Worm (Caenorhabditis elegans) whole organism, L2 larva: ENCODE measurements around the gene C27D6.1.

ENCODE experiments used
- C34F6.9 ChIP-seq: fragments of 150-350 bp; optimal IDR thresholded peaks from 2 replicates; lab custom pipeline; 2014; ENCODE audit warnings: missing biosample characterization, missing genetic modification characterization
- F13H6.1 ChIP-seq: sonication (generic microtip); optimal IDR thresholded peaks from 2 replicates; lab custom pipeline; 2016; ENCODE audit warnings: missing genetic modification characterization, missing compliant biosample characterization
- R02D3.7 ChIP-seq: fragments of 150-350 bp; optimal IDR thresholded peaks from 2 replicates; lab custom pipeline; 2014; ENCODE audit warnings: missing biosample characterization, missing genetic modification characterization
- Y55F3AM.14 ChIP-seq: fragments of 200-800 bp; sonication (Bioruptor generic); optimal IDR thresholded peaks from 2 replicates; lab custom pipeline; 2018; ENCODE audit warnings: mild to moderate bottlenecking, missing genetic modification characterization, missing compliant biosample characterization
- ZK546.5 ChIP-seq: sonication (generic microtip); optimal IDR thresholded peaks from 2 replicates; lab custom pipeline; 2017; ENCODE audit warnings: missing biosample characterization, missing genetic modification characterization
- alr-1 ChIP-seq: fragments of 150-350 bp; optimal IDR thresholded peaks from 2 replicates; lab custom pipeline; 2014; ENCODE audit warnings: missing biosample characterization, missing genetic modification characterization
- aly-2 ChIP-seq: fragments of 150-350 bp; optimal IDR thresholded peaks from 2 replicates; lab custom pipeline; 2014; ENCODE audit warnings: missing biosample characterization, missing genetic modification characterization
- ama-1 ChIP-seq: fragments of 150-350 bp; optimal IDR thresholded peaks from 2 replicates; lab custom pipeline; 2018; ENCODE audit warnings: inconsistent platforms
- blmp-1 ChIP-seq: sonication (generic microtip); optimal IDR thresholded peaks from 2 replicates; lab custom pipeline; 2017; ENCODE audit warnings: missing genetic modification characterization, mild to moderate bottlenecking, missing compliant biosample characterization, antibody characterized with exemption, moderate library complexity; ENCODE audit not compliant: insufficient read depth
- ceh-16 ChIP-seq: fragments of 150-350 bp; optimal IDR thresholded peaks from 2 replicates; lab custom pipeline; 2014; ENCODE audit warnings: missing biosample characterization, missing genetic modification characterization
- ceh-82 ChIP-seq: fragments of 150-350 bp; optimal IDR thresholded peaks from 2 replicates; lab custom pipeline; 2014; ENCODE audit warnings: missing biosample characterization, missing genetic modification characterization
- dmd-4 ChIP-seq: sonication (generic microtip); optimal IDR thresholded peaks from 2 replicates; lab custom pipeline; 2017; ENCODE audit warnings: missing biosample characterization, missing genetic modification characterization
- egl-27 ChIP-seq: sonication (generic microtip); optimal IDR thresholded peaks from 3 replicates; lab custom pipeline; 2017; ENCODE audit warnings: missing biosample characterization, missing genetic modification reagents, missing genetic modification characterization
- fos-1 ChIP-seq: fragments of 150-350 bp; optimal IDR thresholded peaks from 2 replicates; lab custom pipeline; 2014; ENCODE audit warnings: missing biosample characterization, missing genetic modification characterization
- gmeb-1 ChIP-seq: fragments of 150-350 bp; optimal IDR thresholded peaks from 2 replicates; lab custom pipeline; 2014; ENCODE audit warnings: missing biosample characterization, missing genetic modification characterization
- lin-11 ChIP-seq: fragments of 150-350 bp; sonication (generic microtip); optimal IDR thresholded peaks from 2 replicates; lab custom pipeline; 2014; ENCODE audit warnings: missing biosample characterization, missing genetic modification characterization, inconsistent platforms, mixed read lengths
- lin-13 ChIP-seq: fragments of 150-350 bp; optimal IDR thresholded peaks from 2 replicates; lab custom pipeline; 2014; ENCODE audit warnings: missing biosample characterization, missing genetic modification reagents, missing genetic modification characterization
- lsy-2 ChIP-seq, 2 experiments: fragments of 150-350 bp in 1 of 2; sonication (generic microtip) in 1 of 2; optimal IDR thresholded peaks; 2 replicates each; lab custom pipeline; 2014 to 2017; ENCODE audit warnings: missing biosample characterization in 2 of 2, missing genetic modification characterization in 2 of 2
- mab-5 ChIP-seq: fragments of 150-350 bp; optimal IDR thresholded peaks from 2 replicates; lab custom pipeline; 2014; ENCODE audit warnings: missing biosample characterization, missing genetic modification characterization
- mdl-1 ChIP-seq, 2 experiments: fragments of 150-350 bp in 1 of 2; sonication (generic microtip) in 1 of 2; optimal IDR thresholded peaks; 2 replicates each; lab custom pipeline; 2017; ENCODE audit warnings: missing biosample characterization in 2 of 2, missing genetic modification characterization in 2 of 2
- nhr-11 ChIP-seq: fragments of 150-350 bp; optimal IDR thresholded peaks from 2 replicates; lab custom pipeline; 2014; ENCODE audit warnings: missing biosample characterization, missing genetic modification characterization
- nhr-12 ChIP-seq: fragments of 150-350 bp; optimal IDR thresholded peaks from 2 replicates; lab custom pipeline; 2014; ENCODE audit warnings: missing biosample characterization, missing genetic modification characterization
- nhr-21 ChIP-seq: fragments of 150-350 bp; optimal IDR thresholded peaks from 2 replicates; lab custom pipeline; 2014; ENCODE audit warnings: missing biosample characterization, missing genetic modification characterization
- nhr-23 ChIP-seq: fragments of 150-350 bp; optimal IDR thresholded peaks from 2 replicates; lab custom pipeline; 2014; ENCODE audit warnings: missing biosample characterization, missing genetic modification reagents, missing genetic modification characterization
- nhr-25 ChIP-seq: fragments of 150-350 bp; sonication (generic microtip); optimal IDR thresholded peaks from 3 replicates; lab custom pipeline; 2014; ENCODE audit warnings: missing biosample characterization, missing genetic modification characterization
- nhr-6 ChIP-seq: fragments of 150-350 bp; optimal IDR thresholded peaks from 2 replicates; lab custom pipeline; 2014; ENCODE audit warnings: missing biosample characterization, missing genetic modification characterization
- peb-1 ChIP-seq: fragments of 150-350 bp; optimal IDR thresholded peaks from 2 replicates; lab custom pipeline; 2014; ENCODE audit warnings: missing biosample characterization, missing genetic modification characterization
- sem-4 ChIP-seq: fragments of 150-350 bp; optimal IDR thresholded peaks from 2 replicates; lab custom pipeline; 2014; ENCODE audit warnings: missing biosample characterization, missing genetic modification reagents, missing genetic modification characterization
- skn-1 ChIP-seq: sonication (generic microtip); optimal IDR thresholded peaks from 2 replicates; lab custom pipeline; 2017; ENCODE audit warnings: missing biosample characterization, missing genetic modification characterization
- sma-9 ChIP-seq, 2 experiments: fragments of 150-350 bp in 1 of 2; sonication (generic microtip) in 1 of 2; optimal IDR thresholded peaks; 2 replicates each; lab custom pipeline; 2014 to 2016; ENCODE audit warnings: missing genetic modification characterization in 2 of 2, mild to moderate bottlenecking in 1 of 2, missing biosample characterization in 1 of 2, missing compliant biosample characterization in 1 of 2, missing genetic modification reagents in 1 of 2, moderate library complexity in 1 of 2
- snpc-4 ChIP-seq: fragments of 150-350 bp; optimal IDR thresholded peaks from 2 replicates; lab custom pipeline; 2014; ENCODE audit warnings: missing biosample characterization, missing genetic modification characterization
- zag-1 ChIP-seq: fragments of 150-350 bp; optimal IDR thresholded peaks from 2 replicates; lab custom pipeline; 2014; ENCODE audit warnings: missing biosample characterization, missing genetic modification characterization
- ztf-1 ChIP-seq: fragments of 200-800 bp; sonication (Bioruptor generic); conservative IDR thresholded peaks from 2 replicates; pipeline ENCODE4 v1.3.6; 2022; ENCODE audit warnings: missing genetic modification characterization, missing compliant biosample characterization
- ztf-11 ChIP-seq: sonication (generic microtip); optimal IDR thresholded peaks from 2 replicates; lab custom pipeline; 2017; ENCODE audit warnings: missing biosample characterization, missing genetic modification characterization
- ztf-4 ChIP-seq: fragments of 150-350 bp; optimal IDR thresholded peaks from 2 replicates; lab custom pipeline; 2014; ENCODE audit warnings: missing biosample characterization, missing genetic modification characterization

The C27D6.1 gene

DNA sequence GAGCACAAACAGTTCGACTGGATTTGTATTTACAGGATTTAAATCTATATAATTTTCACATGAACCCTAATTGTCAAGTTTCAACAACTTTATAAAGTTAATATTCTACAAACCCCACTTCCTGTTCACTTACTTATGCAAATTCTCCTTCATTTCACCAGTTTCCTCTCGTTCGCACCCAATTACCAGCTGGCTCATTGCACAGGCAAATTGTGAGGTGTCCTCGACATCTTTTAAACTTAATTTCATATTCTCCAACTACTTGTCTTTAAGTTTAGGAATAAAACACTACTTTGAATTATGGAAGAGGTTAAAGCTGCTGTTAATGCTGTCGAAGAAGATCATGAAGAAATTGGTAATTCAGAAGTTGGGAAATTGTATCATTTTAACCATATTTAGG, at the start of gene C27D6.1:
C27D6.1 (plus strand) TSS at position 301 of the 400 bp plus-strand sequence.
- TF ChIP-seq nhr-11 (tag; lab: Kevin White, UChicago) (no peak), peb-1 (tag; lab: Kevin White, UChicago) (no peak), nhr-21 (tag; lab: Kevin White, UChicago) (no peak), lin-11 (tag; lab: Kevin White, UChicago) (no peak), ceh-82 (tag; lab: Kevin White, UChicago) (no peak), lsy-2 (tag; optimal IDR thresholded peaks at IDR 0.05; lab: Kevin White, UChicago) (no peak), ceh-16 (tag; lab: Kevin White, UChicago) (no peak), egl-27 (tag; lab: Kevin White, UChicago) (no peak), Y55F3AM.14 (GFP tag; lab: Kevin White, UChicago) (no peak), ZK546.5 (tag; lab: Kevin White, UChicago) (no peak), snpc-4 (tag; lab: Kevin White, UChicago) (no peak), aly-2 (tag; lab: Kevin White, UChicago) (no peak), C34F6.9 (no peak), dmd-4 (no peak), sem-4 (no peak), ztf-11 (tag; lab: Kevin White, UChicago) (no peak)

DNA sequence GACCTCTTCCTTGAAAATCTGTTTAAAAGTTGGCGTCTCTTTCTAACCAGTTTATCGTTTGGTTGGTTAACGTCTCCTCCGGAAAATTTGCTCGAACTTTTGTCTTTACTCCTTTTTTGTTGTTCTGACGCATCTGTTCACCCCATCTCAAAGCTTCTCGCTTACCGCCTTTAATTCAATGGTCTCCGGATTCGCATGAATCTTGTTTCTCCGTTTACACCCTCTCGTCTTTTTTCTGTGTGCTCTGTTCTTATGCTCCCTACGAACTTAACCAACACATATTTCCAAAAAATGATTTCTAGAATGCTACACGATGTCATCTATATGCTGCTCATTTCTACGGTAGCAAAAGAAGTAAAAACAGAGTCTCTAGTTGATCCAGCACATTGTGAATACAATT, 42.5 kb upstream of the C27D6.1 start, which contains the start of gene lgc-56:
lgc-56 (plus strand) TSS at position 301 of the 400 bp plus-strand sequence.
- TF ChIP-seq lsy-2 (tag; optimal IDR thresholded peaks at IDR 0.05; lab: Kevin White, UChicago) (no peak), ztf-1 (no peak), lin-13 (GFP tag; lab: Kevin White, UChicago) (no peak), sma-9 (GFP tag; optimal IDR thresholded peaks at IDR 0.05; lab: Kevin White, UChicago) (no peak), sma-9 (tag; optimal IDR thresholded peaks at IDR 0.05; lab: Kevin White, UChicago) (no peak), nhr-23 (tag; lab: Kevin White, UChicago) (no peak), nhr-21 (tag; lab: Kevin White, UChicago) (no peak), peb-1 (tag; lab: Kevin White, UChicago) (no peak), ama-1 (lab: Kevin White, UChicago) (no peak), Y55F3AM.14 (GFP tag; lab: Kevin White, UChicago) (no peak), ztf-11 (tag; lab: Kevin White, UChicago) (no peak), zag-1 (tag; lab: Kevin White, UChicago) (no peak), nhr-25 (no peak), egl-27 (tag; lab: Kevin White, UChicago) (no peak), nhr-11 (tag; lab: Kevin White, UChicago) (no peak), aly-2 (tag; lab: Kevin White, UChicago) (no peak), dmd-4 (no peak), gmeb-1 (no peak)

DNA sequence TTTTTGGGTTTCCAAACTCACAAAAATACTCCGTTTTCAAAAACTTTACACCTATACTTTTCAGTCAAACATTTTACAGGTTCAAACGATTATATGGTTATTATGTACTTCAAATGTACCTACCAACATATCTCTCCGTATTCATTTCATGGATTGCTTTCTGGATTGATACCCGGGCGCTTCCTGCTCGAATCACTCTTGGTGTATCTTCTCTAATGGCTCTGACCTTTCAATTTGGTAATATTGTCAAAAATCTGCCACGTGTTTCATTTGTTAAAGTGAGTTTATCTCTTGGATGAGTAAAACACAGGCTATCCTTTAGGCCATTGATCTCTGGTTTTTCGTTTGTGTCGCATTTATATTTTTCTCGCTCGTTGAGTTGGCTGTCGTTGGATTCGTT, 40.8 kb upstream of the C27D6.1 start:
- TF ChIP-seq nhr-12 (no peak), nhr-6 (tag; lab: Kevin White, UChicago) (no peak), ceh-16 (tag; lab: Kevin White, UChicago) (no peak), blmp-1 (tag; lab: Kevin White, UChicago) (no peak), ztf-11 (tag; lab: Kevin White, UChicago) (no peak), nhr-23 (tag; lab: Kevin White, UChicago) (no peak), R02D3.7 (tag; lab: Kevin White, UChicago) (no peak), mdl-1 (tag; optimal IDR thresholded peaks at IDR 0.05; lab: Kevin White, UChicago) (no peak), gmeb-1 (no peak), C34F6.9 (no peak), nhr-25 (no peak), Y55F3AM.14 (GFP tag; lab: Kevin White, UChicago) (no peak), F13H6.1 (tag; lab: Kevin White, UChicago) (no peak), fos-1 (tag; lab: Kevin White, UChicago) (no peak), alr-1 (tag; lab: Kevin White, UChicago) (no peak), skn-1 (tag; lab: Kevin White, UChicago) (no peak)

ce11 chrII:5136296-5136767, 36.2 kb upstream of the C27D6.1 start, which contains the start of gene F58A6.2:
Gene F58A6.2 (plus strand): TSS chrII:5136717.
- TF ChIP-seq nhr-21 (tag; lab: Kevin White, UChicago) (no peak), aly-2 (tag; lab: Kevin White, UChicago) (no peak), fos-1 (tag; lab: Kevin White, UChicago) (no peak), egl-27 (tag; lab: Kevin White, UChicago) (no peak), R02D3.7 (tag; lab: Kevin White, UChicago) (no peak), ceh-82 (tag; lab: Kevin White, UChicago) (no peak), C34F6.9 (no peak), nhr-12 (no peak), ztf-4 (tag; lab: Kevin White, UChicago) (no peak), mab-5 (tag; lab: Kevin White, UChicago) (no peak), blmp-1 (tag; lab: Kevin White, UChicago) (no peak)
- TF ChIP-seq, all 48 proteins: peak for 0
